Fruit fly (Drosophila melanogaster): ENCODE measurements around the gene CG6138.

The CG6138 gene

DNA sequence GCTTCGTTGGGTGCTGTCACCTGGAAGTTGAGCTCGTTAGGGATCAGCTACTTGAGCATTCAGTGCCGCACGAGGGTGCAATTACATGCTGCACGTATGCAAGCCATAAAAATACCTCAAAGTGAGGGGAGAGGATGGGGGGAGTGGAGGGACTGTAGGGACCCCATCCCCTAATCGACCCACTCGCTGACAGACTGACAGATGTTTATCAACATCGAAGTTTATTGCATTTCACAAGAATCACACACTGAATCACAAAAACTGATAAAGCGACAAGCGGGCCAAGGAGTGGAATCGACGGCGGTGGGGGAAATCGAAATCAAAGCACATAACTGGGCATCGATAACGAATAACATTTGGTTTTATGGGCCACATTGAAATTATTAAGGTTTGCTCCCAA is 12.4 kb upstream of the CG6138 start:
- no peak for TF ChIP-seq CG17801 (GFP tag; optimal IDR thresholded peaks at IDR 0.05; ENCODE audit: partially characterized antibody)

DNA sequence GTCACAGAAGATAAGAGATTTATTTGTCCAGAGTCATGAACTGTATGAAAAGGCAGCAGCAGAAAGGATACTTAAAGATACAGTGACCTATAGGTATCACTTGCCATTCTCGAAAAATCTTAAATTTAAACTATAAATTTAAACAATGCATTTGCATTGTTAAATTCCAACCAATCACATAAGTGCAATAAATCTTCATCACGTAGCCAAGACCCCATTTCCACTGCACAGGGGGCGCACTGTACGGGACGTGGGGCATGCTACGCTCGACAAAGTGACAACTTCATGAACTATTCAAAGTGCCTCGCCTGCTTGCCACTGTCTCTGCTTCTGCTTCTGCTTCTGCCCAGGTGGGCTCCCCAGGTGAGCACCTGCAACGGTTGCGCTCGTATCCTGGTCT is 11.8 kb upstream of the CG6138 start:
- TF ChIP-seq CG17801 (GFP tag; optimal IDR thresholded peaks at IDR 0.05; ENCODE audit: partially characterized antibody): no peak

DNA sequence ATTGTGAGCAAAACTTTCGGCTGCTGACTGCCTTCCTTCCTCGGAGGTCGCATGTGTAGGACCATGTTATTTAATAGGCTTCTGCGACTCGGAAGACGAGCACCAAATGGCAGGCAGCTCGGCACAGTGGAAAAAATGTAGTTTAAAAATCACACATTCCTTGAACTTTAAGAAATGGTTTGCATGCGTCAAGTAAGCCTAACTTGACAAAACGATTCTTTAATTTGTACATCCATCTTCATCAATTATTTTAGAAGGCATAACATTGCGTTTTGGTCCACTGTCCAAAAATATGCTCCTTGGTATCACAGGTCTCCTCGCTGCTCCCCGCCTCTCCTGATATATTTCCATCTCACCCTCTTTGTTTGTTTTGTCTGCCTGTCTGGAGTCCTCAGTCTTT is 1.4 kb upstream of the CG6138 start:
- no peak for TF ChIP-seq CG17801 (GFP tag; optimal IDR thresholded peaks at IDR 0.05; ENCODE audit: partially characterized antibody)

DNA sequence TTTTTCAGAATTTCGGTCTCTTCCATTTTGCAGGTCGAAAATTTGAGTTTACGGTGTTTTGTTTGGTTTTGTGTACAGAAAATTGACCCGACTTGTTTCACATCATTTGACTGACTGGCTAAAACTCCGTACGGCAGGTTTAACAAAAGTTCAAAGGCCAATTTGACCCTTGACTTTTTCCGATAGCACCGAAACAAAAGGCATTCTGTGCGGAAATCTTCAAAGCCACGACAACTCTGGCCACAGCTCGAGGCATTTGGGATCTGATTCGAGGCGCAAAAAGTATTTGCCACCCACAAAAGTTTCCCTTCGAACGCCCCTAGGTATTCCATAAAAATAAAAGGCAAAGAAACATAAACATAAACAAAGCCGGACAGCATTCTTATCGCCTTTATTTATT is 10.6 kb downstream of the CG6138 start, which contains the start of gene w-cup:
Gene w-cup (minus strand): TSS at position 101 of the 400 bp plus-strand sequence.
- no peak for TF ChIP-seq CG17801 (GFP tag; optimal IDR thresholded peaks at IDR 0.05; ENCODE audit: partially characterized antibody)

DNA sequence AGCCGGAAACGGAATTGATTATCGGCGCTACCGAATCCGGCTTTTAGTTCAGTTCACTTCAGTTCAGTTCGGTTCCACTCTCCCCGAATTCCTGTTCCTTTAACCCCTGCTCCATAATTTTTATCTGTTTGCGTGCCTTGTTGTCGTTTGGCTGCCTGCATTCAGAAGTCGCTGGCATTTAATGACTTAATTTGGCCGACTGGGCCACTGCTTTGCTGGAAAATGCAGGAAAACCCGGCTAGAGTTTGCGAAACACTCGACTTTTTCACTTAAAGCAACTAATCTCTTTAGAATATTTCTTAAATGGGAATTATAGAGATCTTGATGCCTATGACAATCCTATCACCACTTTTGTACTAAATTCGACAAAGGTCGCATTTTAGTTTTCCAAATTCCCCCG is 12.4 kb downstream of the CG6138 start, which contains the start of gene CG34160:
Gene CG34160 (plus strand): TSS at position 301 of the 400 bp plus-strand sequence.
- no peak for TF ChIP-seq CG17801 (GFP tag; optimal IDR thresholded peaks at IDR 0.05; ENCODE audit: partially characterized antibody)

DNA sequence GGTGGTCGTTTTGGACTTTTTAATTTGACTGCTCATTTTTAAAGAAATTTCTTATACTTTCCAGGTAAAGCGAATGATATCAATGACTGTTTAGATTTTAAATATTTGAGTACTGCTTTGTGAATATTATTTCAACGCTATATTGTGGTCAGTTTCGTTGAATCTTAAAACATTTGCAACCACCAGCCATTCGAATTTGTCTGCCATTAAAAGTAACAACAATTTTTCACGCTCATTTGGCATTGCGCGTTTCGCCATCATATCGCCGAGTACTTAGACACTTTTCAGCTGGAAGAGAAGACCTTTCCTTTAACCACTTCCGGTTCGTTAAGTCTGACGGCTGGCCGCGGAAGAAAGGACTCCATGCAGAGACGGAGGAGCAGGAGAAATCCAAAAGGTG is 14.5 kb downstream of the CG6138 start, which contains the start of gene CG34161:
Gene CG34161 (minus strand): TSS at position 101 of the 400 bp plus-strand sequence.
- TF ChIP-seq CG17801 (GFP tag; optimal IDR thresholded peaks at IDR 0.05; ENCODE audit: partially characterized antibody): no peak

DNA sequence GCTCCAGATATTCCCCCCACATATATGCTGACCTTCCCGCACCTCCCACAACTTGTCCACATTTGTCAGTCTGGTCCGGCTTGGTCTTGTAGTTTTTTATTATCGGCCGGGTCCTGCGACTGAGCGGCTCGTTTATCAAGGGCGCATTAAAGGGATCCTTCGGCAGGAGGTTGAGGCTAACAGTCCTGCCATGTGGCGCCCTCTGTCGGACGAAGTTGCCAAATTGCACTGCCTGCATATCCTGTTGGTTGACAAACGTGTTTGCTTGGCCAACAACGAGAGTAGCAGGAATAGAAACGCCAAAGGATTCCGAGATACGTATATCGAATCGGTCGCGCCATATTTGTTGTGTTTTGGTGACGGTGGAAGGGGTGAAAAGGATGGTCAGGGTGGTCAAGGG is 36.5 kb downstream of the CG6138 start:
- TF ChIP-seq CG17801 (GFP tag; optimal IDR thresholded peaks at IDR 0.05; ENCODE audit: partially characterized antibody): no peak

DNA sequence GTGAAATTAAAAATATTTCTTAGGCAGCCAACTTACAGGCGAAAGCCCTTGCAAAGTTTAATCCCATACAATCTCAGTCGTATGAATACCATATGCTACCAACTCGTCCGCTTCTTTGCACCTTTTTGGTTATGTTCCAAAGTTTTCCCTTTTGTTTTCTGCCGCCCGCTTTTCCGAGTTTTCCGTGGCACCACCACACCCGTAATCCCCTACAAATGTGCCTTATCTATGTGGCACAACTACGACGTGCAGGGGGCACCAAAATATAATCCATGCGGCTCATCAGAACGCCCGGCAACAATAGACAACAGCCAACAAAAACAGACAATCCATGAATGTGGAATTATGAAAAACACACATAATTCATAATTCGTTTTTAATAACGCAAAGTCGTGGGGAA is 40.6 kb downstream of the CG6138 start:
- no peak for TF ChIP-seq CG17801 (GFP tag; optimal IDR thresholded peaks at IDR 0.05; ENCODE audit: partially characterized antibody)

DNA sequence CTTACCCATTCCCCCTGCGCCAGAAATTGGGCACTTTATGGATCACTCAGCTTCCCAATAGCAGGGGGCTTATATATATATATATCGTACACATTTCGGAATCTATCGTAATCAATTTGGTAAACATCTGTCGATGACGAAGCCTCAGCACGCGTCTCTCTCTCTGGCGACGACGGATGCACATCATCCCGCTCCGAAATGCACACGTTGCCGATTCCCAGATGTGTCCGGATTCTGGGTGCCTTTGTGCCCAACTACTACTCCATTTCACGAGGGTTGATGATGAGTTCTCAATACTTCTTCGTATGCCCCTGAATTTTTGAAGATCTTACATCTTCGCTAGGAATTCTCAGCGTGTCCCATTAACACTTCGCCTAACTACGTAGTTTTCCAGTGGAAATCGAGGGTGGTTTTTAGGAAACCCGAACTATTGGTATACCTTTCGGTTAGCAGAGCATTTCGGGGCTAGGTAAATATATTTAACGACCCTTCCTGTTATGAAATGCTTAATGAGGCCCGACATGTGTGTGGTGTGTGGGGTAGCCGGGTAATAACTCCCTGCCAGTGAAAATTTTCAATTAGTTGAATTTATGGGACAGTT is 41.7 kb downstream of the CG6138 start:
- no peak for TF ChIP-seq CG17801 (GFP tag; optimal IDR thresholded peaks at IDR 0.05; ENCODE audit: partially characterized antibody)

DNA sequence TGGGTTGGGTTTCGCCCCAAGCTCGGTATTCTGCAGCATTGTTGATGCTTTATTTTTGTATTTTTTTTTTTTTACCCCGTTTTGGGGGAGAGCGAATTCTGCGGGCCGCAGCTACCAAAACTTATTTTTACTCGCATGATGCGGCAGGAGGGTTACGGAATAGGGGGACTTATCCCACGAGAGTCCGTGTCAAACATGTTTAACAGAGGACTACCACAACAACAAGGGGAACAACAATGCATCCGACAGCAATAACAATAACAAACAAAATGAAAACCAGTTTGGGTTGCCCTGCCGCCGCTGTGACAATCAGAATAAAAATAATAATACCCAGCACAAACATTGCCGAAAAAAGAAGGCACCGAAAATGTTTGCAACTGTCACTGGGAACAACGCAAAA is 46.0 kb downstream of the CG6138 start:
- no peak for TF ChIP-seq CG17801 (GFP tag; optimal IDR thresholded peaks at IDR 0.05; ENCODE audit: partially characterized antibody)

DNA sequence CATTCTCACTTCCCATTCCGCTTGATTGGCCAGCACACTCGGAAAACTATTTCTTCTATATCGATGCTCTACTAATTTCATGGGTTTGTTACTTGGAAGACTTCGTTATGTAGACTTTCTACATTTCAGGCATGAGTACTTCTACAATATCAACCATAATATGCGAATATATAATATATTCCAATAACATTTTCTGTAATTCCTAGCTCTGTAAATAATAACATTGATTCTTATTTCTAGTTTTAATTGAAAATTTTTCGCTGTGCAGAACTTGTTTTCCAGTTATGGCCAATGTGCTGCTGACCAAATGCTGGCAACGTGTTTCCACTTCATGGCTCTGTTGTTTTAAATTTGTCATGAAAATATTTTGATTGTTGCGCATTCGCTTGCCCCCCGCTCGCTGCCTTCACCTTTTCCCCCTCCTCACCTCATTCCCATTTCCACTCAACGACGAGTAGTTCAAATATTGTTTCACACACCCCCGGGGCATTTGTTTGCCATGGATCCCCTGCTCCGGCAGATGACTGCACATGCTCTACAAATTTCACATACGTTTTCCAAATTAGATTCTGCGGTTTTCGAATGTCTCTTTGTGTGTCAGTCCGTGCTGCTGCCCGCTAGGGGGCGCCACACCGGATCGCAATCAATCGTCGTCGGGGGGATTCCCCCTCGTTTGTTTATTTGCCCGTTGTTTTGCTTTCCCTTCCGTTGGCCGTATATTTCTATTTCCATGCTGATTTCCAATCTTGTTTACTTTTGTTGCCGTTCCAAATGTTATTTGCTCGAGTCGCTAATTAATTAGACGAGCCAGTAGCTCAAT is 47.8 kb downstream of the CG6138 start:
- no peak for TF ChIP-seq CG17801 (GFP tag; optimal IDR thresholded peaks at IDR 0.05; ENCODE audit: partially characterized antibody)

DNA sequence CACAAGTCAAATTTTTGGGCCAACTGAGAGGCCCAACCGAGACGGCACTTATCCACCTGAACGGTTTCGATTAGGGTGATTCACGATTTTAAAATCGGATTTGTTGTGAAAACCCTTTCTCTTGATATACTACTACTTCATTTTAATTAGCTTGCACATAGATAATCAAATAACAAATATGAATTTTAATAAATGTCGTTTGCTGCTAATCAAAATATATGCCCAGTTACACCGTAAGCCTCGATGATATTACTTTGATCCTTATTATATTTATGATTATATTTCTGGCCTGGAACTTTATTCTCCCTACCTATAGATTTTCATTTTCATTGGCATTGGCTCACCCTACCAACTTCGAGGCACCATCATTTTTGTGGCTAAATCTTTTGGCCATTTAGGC is 48.8 kb downstream of the CG6138 start:
- TF ChIP-seq CG17801 (GFP tag; optimal IDR thresholded peaks at IDR 0.05; ENCODE audit: partially characterized antibody): no peak

DNA sequence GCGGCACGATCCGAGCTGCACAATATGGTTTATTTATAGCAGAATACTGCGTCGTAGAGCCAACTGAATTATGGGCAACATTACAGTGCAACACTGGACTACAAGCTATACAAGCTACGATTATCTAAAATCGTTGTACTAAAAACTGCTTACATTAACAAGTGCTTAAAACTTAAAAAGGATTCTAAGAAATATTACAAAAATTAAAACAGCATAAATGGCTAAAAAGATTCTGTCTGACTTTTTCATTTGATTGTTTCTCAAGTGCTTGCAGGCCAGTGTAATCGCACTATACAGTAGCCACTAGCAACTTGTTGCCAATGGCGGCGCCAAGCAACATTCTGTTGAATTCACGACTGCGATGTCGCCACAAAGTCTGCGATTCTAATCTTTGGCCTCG is 49.7 kb downstream of the CG6138 start:
- no peak for TF ChIP-seq CG17801 (GFP tag; optimal IDR thresholded peaks at IDR 0.05; ENCODE audit: partially characterized antibody)
